Fruit fly (Drosophila melanogaster) whole organism, embryonic: ENCODE data around the gene Muc68Ca.

Experiments
- Abd-B ChIP-seq: fragments of 200-800 bp; sonication (Bioruptor generic); optimal IDR thresholded peaks from 2 replicates; lab custom pipeline; 2018; ENCODE audit warnings: missing biosample characterization, mild to moderate bottlenecking, missing genetic modification characterization, moderate library complexity
- Aef1 ChIP-seq: fragments of 200-800 bp; sonication (Bioruptor generic); IDR thresholded peaks from 3 replicates; pipeline ENCODE4 v1.3.6; 2022; ENCODE audit warnings: missing biosample characterization, missing genetic modification characterization
- Bdp1 ChIP-seq: fragments of 200-800 bp; sonication (Bioruptor generic); optimal IDR thresholded peaks from 3 replicates; lab custom pipeline; 2016; ENCODE audit warnings: missing biosample characterization, missing genetic modification characterization
- Bgb ChIP-seq: fragments of 200-800 bp; sonication (Bioruptor generic); IDR thresholded peaks from 2 replicates; pipeline ENCODE4 v1.3.6; 2022; ENCODE audit warnings: missing biosample characterization, missing genetic modification characterization; ENCODE audit not compliant: partially characterized antibody
- CG10654 ChIP-seq: fragments of 200-800 bp; sonication (Bioruptor generic); optimal IDR thresholded peaks from 2 replicates; lab custom pipeline; 2016; ENCODE audit warnings: missing biosample characterization, missing genetic modification characterization
- CG10959 ChIP-seq: fragments of 200-800 bp; sonication (Bioruptor generic); IDR thresholded peaks from 2 replicates; pipeline ENCODE4 v1.3.6; 2022; ENCODE audit warnings: missing biosample characterization, missing genetic modification characterization
- CG11085 ChIP-seq: fragments of 200-800 bp; sonication (Bioruptor generic); IDR thresholded peaks from 2 replicates; pipeline ENCODE4 v1.3.6; 2022; ENCODE audit warnings: missing biosample characterization, missing genetic modification characterization
- CG11247 ChIP-seq: fragments of 200-800 bp; sonication (Bioruptor generic); IDR thresholded peaks from 2 replicates; pipeline ENCODE4 v1.3.6; 2022; ENCODE audit warnings: missing biosample characterization, missing genetic modification characterization
- CG12299 ChIP-seq: fragments of 200-800 bp; sonication (Bioruptor generic); optimal IDR thresholded peaks from 2 replicates; lab custom pipeline; 2018; ENCODE audit warnings: missing biosample characterization, mild to moderate bottlenecking, missing genetic modification characterization
- CG12769 ChIP-seq: fragments of 200-800 bp; sonication (Bioruptor generic); optimal IDR thresholded peaks from 2 replicates; lab custom pipeline; 2019; ENCODE audit warnings: missing biosample characterization, mild to moderate bottlenecking, missing genetic modification characterization, moderate library complexity
- CG14710 ChIP-seq: fragments of 200-800 bp; sonication (Bioruptor generic); optimal IDR thresholded peaks from 3 replicates; lab custom pipeline; 2019; ENCODE audit warnings: missing biosample characterization, mild to moderate bottlenecking, missing genetic modification characterization, moderate library complexity
- CG16813 ChIP-seq: fragments of 200-800 bp; sonication (Bioruptor generic); IDR thresholded peaks from 3 replicates; pipeline ENCODE4 v1.3.6; 2022; ENCODE audit warnings: missing biosample characterization, missing genetic modification characterization; ENCODE audit not compliant: partially characterized antibody
- CG16815 ChIP-seq: fragments of 200-800 bp; sonication (Bioruptor generic); optimal IDR thresholded peaks from 3 replicates; lab custom pipeline; 2017; ENCODE audit warnings: missing biosample characterization, mild to moderate bottlenecking, missing genetic modification characterization
- CG2120 ChIP-seq: fragments of 200-800 bp; sonication (Bioruptor generic); optimal IDR thresholded peaks from 3 replicates; lab custom pipeline; 2016; ENCODE audit warnings: missing biosample characterization, missing genetic modification characterization
- CG32532 ChIP-seq: fragments of 200-800 bp; sonication (Bioruptor generic); IDR thresholded peaks from 2 replicates; pipeline ENCODE4 v1.3.6; 2022; ENCODE audit warnings: missing biosample characterization, missing genetic modification characterization
- CG32772 ChIP-seq: fragments of 200-800 bp; sonication (Bioruptor generic); IDR thresholded peaks from 2 replicates; pipeline ENCODE4 v1.3.6; 2022; ENCODE audit warnings: missing biosample characterization, missing genetic modification characterization
- CG6791 ChIP-seq: fragments of 200-800 bp; sonication (Bioruptor generic); IDR thresholded peaks from 3 replicates; pipeline ENCODE4 v1.3.6; 2022; ENCODE audit warnings: missing biosample characterization, missing genetic modification characterization; ENCODE audit not compliant: partially characterized antibody
- CG6854 ChIP-seq: fragments of 200-800 bp; sonication (Bioruptor generic); optimal IDR thresholded peaks from 3 replicates; lab custom pipeline; 2017; ENCODE audit warnings: missing biosample characterization, mild to moderate bottlenecking, missing genetic modification characterization
- CG7839 ChIP-seq: fragments of 200-800 bp; sonication (Bioruptor generic); optimal IDR thresholded peaks from 3 replicates; lab custom pipeline; 2018; ENCODE audit warnings: missing biosample characterization, mild to moderate bottlenecking, missing genetic modification characterization, moderate library complexity
- CG9876 ChIP-seq: fragments of 200-800 bp; sonication (Bioruptor generic); optimal IDR thresholded peaks from 2 replicates; lab custom pipeline; 2016; ENCODE audit warnings: missing biosample characterization, missing genetic modification characterization
- Dbx ChIP-seq: fragments of 200-800 bp; sonication (Bioruptor generic); IDR thresholded peaks from 3 replicates; pipeline ENCODE4 v1.3.6; 2022; ENCODE audit warnings: missing biosample characterization, missing genetic modification characterization
- Deaf1 ChIP-seq: fragments of 200-800 bp; optimal IDR thresholded peaks from 3 replicates; lab custom pipeline; 2019; ENCODE audit warnings: missing biosample characterization, mild to moderate bottlenecking, missing genetic modification characterization, moderate library complexity
- Eip74EF ChIP-seq, 2 experiments: fragments of 200-800 bp in 1 of 2; fragments of >200 bp in 1 of 2; sonication (Bioruptor generic) in 1 of 2; optimal IDR thresholded peaks; 2 replicates each; lab custom pipeline; 2017 to 2019; ENCODE audit warnings: missing biosample characterization in 2 of 2, missing genetic modification characterization in 2 of 2, mild to moderate bottlenecking in 1 of 2, moderate library complexity in 1 of 2
- Gsc ChIP-seq: fragments of 200-800 bp; sonication (Bioruptor generic); IDR thresholded peaks from 2 replicates; pipeline ENCODE4 v1.3.6; 2022; ENCODE audit warnings: missing biosample characterization, missing genetic modification characterization
- HLH4C ChIP-seq: fragments of 200-800 bp; sonication (Bioruptor generic); IDR thresholded peaks from 3 replicates; pipeline ENCODE4 v1.3.6; 2022; ENCODE audit warnings: missing biosample characterization, missing genetic modification characterization; ENCODE audit not compliant: partially characterized antibody
- HLH54F ChIP-seq: fragments of 200-800 bp; sonication (Bioruptor generic); optimal IDR thresholded peaks from 3 replicates; lab custom pipeline; 2016; ENCODE audit warnings: missing biosample characterization, missing genetic modification characterization
- Hr51 ChIP-seq, 2 experiments: fragments of 200-800 bp; sonication (Bioruptor generic); optimal IDR thresholded peaks; 2 replicates in 1 of 2; 3 replicates in 1 of 2; lab custom pipeline; 2016 to 2018; ENCODE audit warnings: missing biosample characterization in 2 of 2, missing genetic modification characterization in 2 of 2, mild to moderate bottlenecking in 1 of 2, moderate library complexity in 1 of 2
- Kr ChIP-seq: fragments of 200-800 bp; sonication (Bioruptor generic); optimal IDR thresholded peaks from 2 replicates; lab custom pipeline; 2017; ENCODE audit warnings: missing biosample characterization, mild to moderate bottlenecking, missing genetic modification characterization
- NFAT ChIP-seq: fragments of 200-800 bp; sonication (Bioruptor generic); IDR thresholded peaks from 2 replicates; pipeline ENCODE4 v1.3.6; 2022; ENCODE audit warnings: missing biosample characterization, missing genetic modification characterization
- Pdp1 ChIP-seq, 2 experiments: fragments of 200-800 bp; sonication (Bioruptor generic); optimal IDR thresholded peaks; 3 replicates each; lab custom pipeline; 2016; ENCODE audit warnings: missing biosample characterization in 2 of 2, missing genetic modification characterization in 2 of 2, mild to moderate bottlenecking in 1 of 2, moderate library complexity in 1 of 2
- az2 ChIP-seq: fragments of 200-800 bp; sonication (Bioruptor generic); optimal IDR thresholded peaks from 3 replicates; lab custom pipeline; 2016; ENCODE audit warnings: missing biosample characterization, missing genetic modification characterization
- chn ChIP-seq: fragments of 200-800 bp; sonication (Bioruptor generic); optimal IDR thresholded peaks from 2 replicates; lab custom pipeline; 2016; ENCODE audit warnings: missing biosample characterization, missing genetic modification characterization
- croc ChIP-seq: fragments of 200-800 bp; sonication (Bioruptor generic); conservative IDR thresholded peaks from 3 replicates; pipeline ENCODE4 v1.3.6; 2022; ENCODE audit warnings: missing biosample characterization, missing genetic modification characterization
- crol ChIP-seq: fragments of 200-800 bp; sonication (Bioruptor generic); IDR thresholded peaks from 2 replicates; pipeline ENCODE4 v1.3.6; 2022; ENCODE audit warnings: missing biosample characterization, missing genetic modification characterization
- dimm ChIP-seq: fragments of 200-800 bp; sonication (Bioruptor generic); IDR thresholded peaks from 2 replicates; pipeline ENCODE4 v1.3.6; 2022; ENCODE audit warnings: missing biosample characterization, missing genetic modification characterization
- dmrt11E ChIP-seq: fragments of 200-800 bp; sonication (Bioruptor generic); optimal IDR thresholded peaks from 3 replicates; lab custom pipeline; 2018; ENCODE audit warnings: missing biosample characterization, mild to moderate bottlenecking, missing genetic modification characterization, moderate library complexity
- hkb ChIP-seq, 2 experiments: fragments of 200-800 bp in 1 of 2; fragments of >200 bp in 1 of 2; sonication (Bioruptor generic) in 1 of 2; IDR thresholded peaks in 1 of 2; optimal IDR thresholded peaks in 1 of 2; 2 replicates each; pipeline versions ENCODE4 v1.3.6 to Lab custom; 2017 to 2022; ENCODE audit warnings: missing biosample characterization in 1 of 2, missing genetic modification characterization in 1 of 2
- inv ChIP-seq: fragments of 200-800 bp; sonication (Bioruptor generic); IDR thresholded peaks from 2 replicates; pipeline ENCODE4 v1.3.6; 2022; ENCODE audit warnings: missing biosample characterization, missing genetic modification characterization; ENCODE audit not compliant: partially characterized antibody
- kay ChIP-seq: fragments of 200-800 bp; sonication (Bioruptor generic); optimal IDR thresholded peaks from 2 replicates; lab custom pipeline; 2016; ENCODE audit warnings: missing biosample characterization, missing genetic modification characterization
- oc ChIP-seq: fragments of 200-800 bp; sonication (Bioruptor generic); optimal IDR thresholded peaks from 2 replicates; lab custom pipeline; 2018; ENCODE audit warnings: missing biosample characterization, mild to moderate bottlenecking, missing genetic modification characterization, moderate library complexity
- pros ChIP-seq: fragments of 200-800 bp; sonication (Bioruptor generic); optimal IDR thresholded peaks from 3 replicates; lab custom pipeline; 2019; ENCODE audit warnings: missing biosample characterization, mild to moderate bottlenecking, missing genetic modification characterization, moderate library complexity
- pum ChIP-seq: fragments of 200-800 bp; sonication (Bioruptor generic); optimal IDR thresholded peaks from 2 replicates; lab custom pipeline; 2016; ENCODE audit warnings: missing biosample characterization, missing genetic modification characterization
- slp2 ChIP-seq: fragments of 200-800 bp; sonication (Bioruptor generic); optimal IDR thresholded peaks from 2 replicates; lab custom pipeline; 2016; ENCODE audit warnings: missing biosample characterization, missing genetic modification characterization
- so ChIP-seq: fragments of 200-800 bp; sonication (Bioruptor generic); IDR thresholded peaks from 3 replicates; pipeline ENCODE4 v1.3.6; 2022; ENCODE audit warnings: missing biosample characterization, missing genetic modification characterization
- sr ChIP-seq: fragments of 200-800 bp; sonication (Bioruptor generic); IDR thresholded peaks from 3 replicates; pipeline ENCODE4 v1.3.6; 2022; ENCODE audit warnings: missing biosample characterization, missing genetic modification characterization
- tgo ChIP-seq: fragments of 200-800 bp; sonication (Bioruptor generic); IDR thresholded peaks from 3 replicates; pipeline ENCODE4 v1.3.6; 2022; ENCODE audit warnings: missing biosample characterization, missing genetic modification characterization
- ttk ChIP-seq: fragments of 200-800 bp; sonication (Bioruptor generic); IDR thresholded peaks from 2 replicates; pipeline ENCODE4 v2.1.2; 2022; ENCODE audit warnings: missing biosample characterization, missing genetic modification characterization
- unpg ChIP-seq: fragments of 200-800 bp; sonication (Bioruptor generic); optimal IDR thresholded peaks from 3 replicates; lab custom pipeline; 2018; ENCODE audit warnings: missing biosample characterization, mild to moderate bottlenecking, missing genetic modification characterization, moderate library complexity

The Muc68Ca gene

DNA sequence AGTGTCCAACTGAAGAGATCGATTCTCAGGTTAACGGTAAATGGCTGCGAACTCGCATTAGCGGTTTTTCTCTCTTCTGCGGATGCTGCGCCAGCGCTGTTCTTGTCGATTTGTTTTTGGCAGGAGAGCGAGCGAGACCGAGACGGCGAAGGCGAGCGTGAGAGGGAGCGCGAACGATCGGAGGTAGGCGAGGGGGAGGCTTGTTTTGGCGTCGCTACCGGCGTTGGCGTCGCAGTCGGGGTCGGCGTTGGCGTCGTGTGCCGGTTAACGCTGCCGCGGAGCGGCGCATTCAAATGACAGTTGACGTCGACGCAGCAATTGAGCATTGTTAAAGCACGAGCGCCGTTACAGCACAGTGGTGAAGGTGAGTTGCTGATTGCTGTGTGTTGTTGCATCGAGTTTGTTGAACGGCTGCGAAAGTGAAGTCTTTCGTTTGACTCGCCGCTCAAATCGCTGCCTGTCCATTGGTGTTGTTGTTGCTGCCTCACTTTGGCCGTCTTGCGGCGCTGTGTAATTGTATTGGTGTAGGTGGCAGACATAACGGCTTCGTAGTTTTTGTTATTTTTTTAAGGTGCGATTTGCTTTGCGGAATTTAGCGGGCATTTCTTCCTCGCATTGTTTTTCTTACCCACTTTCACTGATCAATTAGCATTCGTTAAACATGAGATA, 33.0 kb downstream of the Muc68Ca start (continued):
- no peak for TF ChIP-seq Gsc (GFP tag; lab: Robert Waterston, UW)
- no peak for TF ChIP-seq CG16815 (GFP tag; lab: Kevin White, UChicago)
- TF ChIP-seq NFAT (GFP tag; lab: Robert Waterston, UW): no peak
- TF ChIP-seq CG7839 (tag; lab: Kevin White, UChicago): no peak
- peak in 1 of 2 experiments; percentile 69 for TF ChIP-seq Pdp1 (GFP tag; optimal IDR thresholded peaks at IDR 0.05; lab: Kevin White, UChicago)
- no peak for TF ChIP-seq Abd-B (GFP tag; lab: Kevin White, UChicago)
- TF ChIP-seq inv (GFP tag; lab: Robert Waterston, UW): 0 out of 2 replicates have a peak, but pooled peaks have one; percentile 21
- TF ChIP-seq HLH4C (GFP tag; lab: Robert Waterston, UW): peak; percentile 55; the same call in 2 of the 3 replicates
- TF ChIP-seq CG14710 (tag; lab: Kevin White, UChicago): no peak
- TF ChIP-seq Hr51 (GFP tag; optimal IDR thresholded peaks at IDR 0.05; lab: Kevin White, UChicago): no peak
- peak; percentile 38 for TF ChIP-seq oc (tag; lab: Kevin White, UChicago)
- TF ChIP-seq slp2 (GFP tag; lab: Kevin White, UChicago): no peak
- 0 out of 2 replicates have a peak, but pooled peaks have one; percentile 16 for TF ChIP-seq dimm (GFP tag; lab: Robert Waterston, UW)
- TF ChIP-seq croc: no peak
- TF ChIP-seq kay (GFP tag; lab: Kevin White, UChicago): no peak
- no peak for TF ChIP-seq CG11085 (GFP tag; lab: Robert Waterston, UW)
- no peak for TF ChIP-seq pum (GFP tag; lab: Kevin White, UChicago)
- TF ChIP-seq CG6791 (GFP tag; lab: Robert Waterston, UW): peak; percentile 63; the same call in 1 of the 3 replicates
- TF ChIP-seq CG12769 (tag; lab: Kevin White, UChicago): peak; percentile 12
- no peak for TF ChIP-seq Kr (GFP tag; lab: Kevin White, UChicago)
- no peak for TF ChIP-seq sr (GFP tag; lab: Robert Waterston, UW)
- TF ChIP-seq Eip74EF (GFP tag; optimal IDR thresholded peaks at IDR 0.05; lab: Kevin White, UChicago): peak in 1 of 2 experiments; percentile 45
- no peak for TF ChIP-seq CG2120 (GFP tag; lab: Kevin White, UChicago)
- TF ChIP-seq CG10959 (GFP tag; lab: Robert Waterston, UW): no peak
- TF ChIP-seq Dbx (GFP tag; lab: Robert Waterston, UW): no peak
- TF ChIP-seq CG10654 (GFP tag; lab: Kevin White, UChicago): no peak
- no peak for TF ChIP-seq dmrt11E (tag; lab: Kevin White, UChicago)
- TF ChIP-seq CG11247 (GFP tag; lab: Robert Waterston, UW): no peak
- peak; percentile 99 for TF ChIP-seq crol (GFP tag; lab: Robert Waterston, UW)
- TF ChIP-seq unpg (GFP tag; lab: Kevin White, UChicago): no peak
- peak; percentile 16; the same call in 1 of the 3 replicates for TF ChIP-seq Aef1 (GFP tag; lab: Robert Waterston, UW)
- TF ChIP-seq Bgb (GFP tag; lab: Robert Waterston, UW): peak; percentile 37; the same call in 1 of the 2 replicates
- TF ChIP-seq CG6854 (GFP tag; lab: Kevin White, UChicago): no peak
- TF ChIP-seq CG9876 (GFP tag; lab: Kevin White, UChicago): no peak
- TF ChIP-seq CG32772 (GFP tag; lab: Robert Waterston, UW): no peak
- peak; percentile 28; the same call in 1 of the 2 replicates for TF ChIP-seq CG32532 (GFP tag; lab: Robert Waterston, UW)
- TF ChIP-seq HLH54F (GFP tag; lab: Kevin White, UChicago): no peak
- no peak for TF ChIP-seq az2
- peak; percentile 44 for TF ChIP-seq Deaf1 (tag; lab: Kevin White, UChicago)
- TF ChIP-seq ttk (GFP tag; lab: Robert Waterston, UW): no peak
- TF ChIP-seq CG12299 (tag; lab: Kevin White, UChicago): no peak
- TF ChIP-seq so (GFP tag; lab: Robert Waterston, UW): 0 out of 3 replicates have a peak, but pooled peaks have one; percentile 7
- TF ChIP-seq CG16813 (GFP tag; lab: Robert Waterston, UW): peak; percentile 21; the same call in 1 of the 3 replicates
- TF ChIP-seq chn (GFP tag; lab: Kevin White, UChicago): peak; percentile 14
- TF ChIP-seq tgo (GFP tag; lab: Robert Waterston, UW): no peak
- peak; percentile 87 for TF ChIP-seq pros (GFP tag; lab: Kevin White, UChicago)
- no peak for TF ChIP-seq hkb (optimal IDR thresholded peaks at IDR 0.05; lab: Kevin White, UChicago)
- peak; percentile 16; the same call in 1 of the 2 replicates for TF ChIP-seq hkb (GFP tag; IDR thresholded peaks at IDR 0.05; lab: Robert Waterston, UW)
- no peak for TF ChIP-seq Bdp1 (GFP tag; lab: Kevin White, UChicago)
